Worm (Caenorhabditis elegans) whole organism, dauer: ENCODE data around the gene lir-3.

Experiments
- unc-62 ChIP-seq: sonication (generic microtip); optimal IDR thresholded peaks from 2 replicates; lab custom pipeline; 2017; ENCODE audit warnings: missing biosample characterization, missing genetic modification reagents, missing genetic modification characterization

Gene lir-3

DNA sequence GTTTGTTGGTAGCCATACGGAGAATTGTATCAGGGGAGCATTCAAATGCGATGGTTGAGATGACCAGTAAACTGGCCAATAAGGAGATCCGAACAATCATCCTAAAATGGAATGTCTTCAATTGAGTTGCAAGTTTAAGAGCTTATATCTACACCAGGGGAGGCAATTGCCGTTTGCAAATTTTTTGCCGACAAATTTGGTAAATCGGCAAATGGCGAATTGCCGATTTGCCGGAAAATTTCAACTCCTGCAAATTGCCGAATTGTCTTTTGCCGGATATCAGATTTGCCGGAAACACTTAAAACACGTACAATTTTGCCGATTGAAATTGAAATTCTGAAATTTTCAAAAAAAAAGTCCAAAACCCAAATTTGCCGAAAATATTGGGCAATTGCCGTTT, 49.8 kb downstream of the lir-3 start, which contains the start of gene F40F8.5:
Gene F40F8.5 (minus strand): TSS at position 101 of the 400 bp plus-strand sequence.
- TF ChIP-seq unc-62 (GFP tag; lab: Kevin White, UChicago), result no peak
